Worm (Caenorhabditis elegans) whole organism, mixed stage, embryonic: ENCODE measurements around the gene pgph-2.

ENCODE experiments used
- bed-3 ChIP-seq: fragments of 200-800 bp; sonication (Bioruptor generic); optimal IDR thresholded peaks from 3 replicates; lab custom pipeline; 2018; ENCODE audit warnings: mild to moderate bottlenecking, missing genetic modification characterization, moderate library complexity, missing compliant biosample characterization
- blmp-1 ChIP-seq: fragments of 150-350 bp; optimal IDR thresholded peaks from 2 replicates; lab custom pipeline; 2014; ENCODE audit warnings: missing biosample characterization, missing genetic modification characterization
- ceh-39 ChIP-seq: fragments of 150-350 bp; optimal IDR thresholded peaks from 2 replicates; lab custom pipeline; 2014; ENCODE audit warnings: missing biosample characterization, missing genetic modification characterization
- ceh-43 ChIP-seq: fragments of 200-800 bp; sonication (Bioruptor generic); optimal IDR thresholded peaks from 2 replicates; lab custom pipeline; 2018; ENCODE audit warnings: mild to moderate bottlenecking, missing genetic modification characterization, moderate library complexity, missing compliant biosample characterization
- ceh-83 ChIP-seq: fragments of 200-800 bp; sonication (Bioruptor generic); optimal IDR thresholded peaks from 2 replicates; lab custom pipeline; 2018; ENCODE audit warnings: mild to moderate bottlenecking, missing genetic modification characterization, missing compliant biosample characterization
- ces-1 ChIP-seq: fragments of 150-350 bp; optimal IDR thresholded peaks from 2 replicates; lab custom pipeline; 2014; ENCODE audit warnings: missing biosample characterization, missing genetic modification reagents, missing genetic modification characterization
- cnd-1 ChIP-seq: fragments of 200-800 bp; sonication (Bioruptor generic); optimal IDR thresholded peaks from 2 replicates; lab custom pipeline; 2018; ENCODE audit warnings: mild to moderate bottlenecking, missing genetic modification characterization, missing compliant biosample characterization
- elt-1 ChIP-seq: sonication (generic microtip); optimal IDR thresholded peaks from 2 replicates; lab custom pipeline; 2017; ENCODE audit warnings: missing genetic modification characterization, mild to moderate bottlenecking, missing compliant biosample characterization, antibody characterized with exemption, moderate library complexity, borderline replicate concordance; ENCODE audit not compliant: insufficient read depth
- elt-3 ChIP-seq: fragments of 150-350 bp; optimal IDR thresholded peaks from 2 replicates; lab custom pipeline; 2014; ENCODE audit warnings: missing biosample characterization, missing genetic modification characterization
- flh-1 ChIP-seq: fragments of 200-800 bp; sonication (Bioruptor generic); optimal IDR thresholded peaks from 2 replicates; lab custom pipeline; 2018; ENCODE audit warnings: mild to moderate bottlenecking, missing genetic modification characterization, moderate library complexity, missing compliant biosample characterization
- hlh-1 ChIP-seq: fragments of 150-350 bp; optimal IDR thresholded peaks from 2 replicates; lab custom pipeline; 2014; ENCODE audit warnings: missing biosample characterization, missing genetic modification reagents, missing genetic modification characterization
- lin-13 ChIP-seq: fragments of 150-350 bp; optimal IDR thresholded peaks from 2 replicates; lab custom pipeline; 2014; ENCODE audit warnings: missing biosample characterization, missing genetic modification characterization
- lin-32 ChIP-seq: fragments of 200-800 bp; sonication (Bioruptor generic); optimal IDR thresholded peaks from 2 replicates; lab custom pipeline; 2018; ENCODE audit warnings: mild to moderate bottlenecking, missing genetic modification characterization, missing compliant biosample characterization
- lsy-2 ChIP-seq: fragments of 150-350 bp; optimal IDR thresholded peaks from 2 replicates; lab custom pipeline; 2014; ENCODE audit warnings: missing biosample characterization, missing genetic modification characterization
- mep-1 ChIP-seq: fragments of 150-350 bp; optimal IDR thresholded peaks from 2 replicates; lab custom pipeline; 2017; ENCODE audit warnings: missing biosample characterization, missing genetic modification reagents, missing genetic modification characterization, inconsistent platforms
- mls-2 ChIP-seq: sonication (generic microtip); optimal IDR thresholded peaks from 2 replicates; lab custom pipeline; 2016; ENCODE audit warnings: mild to moderate bottlenecking, missing genetic modification characterization, moderate library complexity, missing compliant biosample characterization
- nhr-12 ChIP-seq: fragments of 150-350 bp; optimal IDR thresholded peaks from 2 replicates; lab custom pipeline; 2014; ENCODE audit warnings: missing biosample characterization, missing genetic modification characterization
- nhr-2 ChIP-seq: fragments of 150-350 bp; optimal IDR thresholded peaks from 2 replicates; lab custom pipeline; 2014; ENCODE audit warnings: missing biosample characterization, missing genetic modification characterization
- nhr-237 ChIP-seq: fragments of 150-350 bp; optimal IDR thresholded peaks from 2 replicates; lab custom pipeline; 2014; ENCODE audit warnings: missing biosample characterization, missing genetic modification characterization
- nhr-28 ChIP-seq: fragments of 150-350 bp; optimal IDR thresholded peaks from 2 replicates; lab custom pipeline; 2014; ENCODE audit warnings: missing biosample characterization, missing genetic modification characterization
- nhr-76 ChIP-seq: sonication (generic microtip); optimal IDR thresholded peaks from 2 replicates; lab custom pipeline; 2017; ENCODE audit warnings: missing biosample characterization, missing genetic modification characterization
- pha-4 ChIP-seq: fragments of 150-350 bp; optimal IDR thresholded peaks from 2 replicates; lab custom pipeline; 2018; ENCODE audit warnings: missing biosample characterization, missing genetic modification reagents, missing genetic modification characterization
- sem-2 ChIP-seq: fragments of 200-800 bp; sonication (Bioruptor generic); optimal IDR thresholded peaks from 2 replicates; lab custom pipeline; 2018; ENCODE audit warnings: mild to moderate bottlenecking, missing genetic modification characterization, missing compliant biosample characterization
- snpc-4 ChIP-seq: fragments of 150-350 bp; optimal IDR thresholded peaks from 2 replicates; lab custom pipeline; 2014; ENCODE audit warnings: missing biosample characterization, missing genetic modification characterization
- sptf-1 ChIP-seq: sonication (generic microtip); optimal IDR thresholded peaks from 2 replicates; lab custom pipeline; 2017; ENCODE audit warnings: mild to moderate bottlenecking, missing genetic modification characterization, moderate library complexity, missing compliant biosample characterization
- tbx-8 ChIP-seq: fragments of 200-800 bp; sonication (Bioruptor generic); optimal IDR thresholded peaks from 2 replicates; lab custom pipeline; 2018; ENCODE audit warnings: mild to moderate bottlenecking, missing genetic modification characterization, moderate library complexity, missing compliant biosample characterization
- unc-120 ChIP-seq: sonication (generic microtip); optimal IDR thresholded peaks from 2 replicates; lab custom pipeline; 2017; ENCODE audit warnings: missing genetic modification characterization, missing compliant biosample characterization; ENCODE audit not compliant: poor library complexity, severe bottlenecking
- unc-39 ChIP-seq: fragments of 150-350 bp; optimal IDR thresholded peaks from 2 replicates; lab custom pipeline; 2014; ENCODE audit warnings: missing biosample characterization, missing genetic modification characterization
- zip-8 ChIP-seq: fragments of 150-350 bp; optimal IDR thresholded peaks from 2 replicates; lab custom pipeline; 2014; ENCODE audit warnings: missing biosample characterization, missing genetic modification characterization
- ztf-11 ChIP-seq: fragments of 150-350 bp; optimal IDR thresholded peaks from 2 replicates; lab custom pipeline; 2014; ENCODE audit warnings: missing biosample characterization, missing genetic modification characterization

Gene pgph-2

ce11 chrV:5798132-5798531, 33.2 kb downstream of the pgph-2 start, which contains the start of gene nstp-3:
Gene nstp-3, minus strand, starts transcription at chrV:5798232.
- no peak for TF ChIP-seq nhr-76 (tag; lab: Kevin White, UChicago)
- peak; percentile 9 for TF ChIP-seq elt-1 (tag; lab: Kevin White, UChicago)

- no peak for TF ChIP-seq unc-39 (tag; lab: Kevin White, UChicago)
- no peak for TF ChIP-seq sptf-1 (tag; lab: Kevin White, UChicago)
- TF ChIP-seq tbx-8 (GFP tag; lab: Kevin White, UChicago), result no peak
- TF ChIP-seq unc-120 (tag; lab: Kevin White, UChicago), result no peak
- no peak for TF ChIP-seq hlh-1 (tag; lab: Kevin White, UChicago)
- no peak for TF ChIP-seq lsy-2 (tag; lab: Kevin White, UChicago)
- TF ChIP-seq blmp-1 (tag; lab: Kevin White, UChicago), result no peak
- TF ChIP-seq nhr-12 (tag; lab: Kevin White, UChicago), result no peak
These were observed 34.4 kb downstream of the pgph-2 start, which contains the start of gene cyn-17 for ce11 chrV:5799373-5799772. Gene cyn-17, plus strand, starts transcription at chrV:5799673.

- TF ChIP-seq nhr-76 (tag; lab: Kevin White, UChicago) (no peak), lsy-2 (tag; lab: Kevin White, UChicago) (no peak), lin-32 (no peak), ces-1 (GFP tag; lab: Kevin White, UChicago) (no peak), nhr-12 (tag; lab: Kevin White, UChicago) (no peak), ztf-11 (tag; lab: Kevin White, UChicago) (no peak), snpc-4 (tag; lab: Kevin White, UChicago) (no peak), flh-1 (GFP tag; lab: Kevin White, UChicago) (no peak), nhr-2 (tag; lab: Kevin White, UChicago) (no peak), unc-39 (tag; lab: Kevin White, UChicago) (no peak), sptf-1 (tag; lab: Kevin White, UChicago) (no peak), hlh-1 (tag; lab: Kevin White, UChicago) (no peak), zip-8 (no peak)
These were observed 40.5 kb downstream of the pgph-2 start, which contains the start of gene ZC250.5 for ce11 chrV:5805467-5805866. Gene ZC250.5, plus strand, starts transcription at chrV:5805767.

ce11 chrV:5813060-5813659, 48.2 kb downstream of the pgph-2 start, which contains the start of gene ZC250.4:
Gene ZC250.4, minus strand, starts transcription at chrV:5813137.
- TF ChIP-seq mep-1 (tag; lab: Kevin White, UChicago) (no peak), lin-13 (tag; lab: Kevin White, UChicago) (no peak), cnd-1 (tag; lab: Kevin White, UChicago) (no peak), ztf-11 (tag; lab: Kevin White, UChicago) (no peak), nhr-237 (tag; lab: Kevin White, UChicago) (no peak), lin-32 (no peak), hlh-1 (tag; lab: Kevin White, UChicago) (no peak), nhr-2 (tag; lab: Kevin White, UChicago) (no peak), elt-1 (tag; lab: Kevin White, UChicago) (no peak), sptf-1 (tag; lab: Kevin White, UChicago) (no peak), ceh-43 (GFP tag; lab: Kevin White, UChicago) (no peak), lsy-2 (tag; lab: Kevin White, UChicago) (no peak), tbx-8 (GFP tag; lab: Kevin White, UChicago) (no peak), flh-1 (GFP tag; lab: Kevin White, UChicago) (no peak), nhr-28 (tag; lab: Kevin White, UChicago) (no peak), bed-3 (GFP tag; lab: Kevin White, UChicago) (no peak), elt-3 (tag; lab: Kevin White, UChicago) (no peak), nhr-76 (tag; lab: Kevin White, UChicago) (no peak), ceh-83 (GFP tag; lab: Kevin White, UChicago) (no peak), unc-120 (tag; lab: Kevin White, UChicago) (no peak)

- TF ChIP-seq cnd-1 (tag; lab: Kevin White, UChicago) (no peak), ceh-83 (GFP tag; lab: Kevin White, UChicago) (no peak), flh-1 (GFP tag; lab: Kevin White, UChicago) (no peak), sptf-1 (tag; lab: Kevin White, UChicago) (no peak), blmp-1 (tag; lab: Kevin White, UChicago) (no peak), lsy-2 (tag; lab: Kevin White, UChicago) (no peak), unc-39 (tag; lab: Kevin White, UChicago) (no peak), ceh-39 (tag; lab: Kevin White, UChicago) (no peak), ceh-43 (GFP tag; lab: Kevin White, UChicago) (no peak), ces-1 (GFP tag; lab: Kevin White, UChicago) (no peak), pha-4 (no peak), sem-2 (GFP tag; lab: Kevin White, UChicago) (no peak), hlh-1 (tag; lab: Kevin White, UChicago) (no peak), mep-1 (tag; lab: Kevin White, UChicago) (no peak), nhr-12 (tag; lab: Kevin White, UChicago) (no peak), nhr-28 (tag; lab: Kevin White, UChicago) (no peak), nhr-2 (tag; lab: Kevin White, UChicago) (no peak), mls-2 (tag; lab: Kevin White, UChicago) (no peak)
These were observed 51.6 kb downstream of the pgph-2 start for ce11 chrV:5816470-5817061.
